Fruit fly (Drosophila melanogaster): ENCODE data around the gene Rev1.

Gene Rev1

DNA sequence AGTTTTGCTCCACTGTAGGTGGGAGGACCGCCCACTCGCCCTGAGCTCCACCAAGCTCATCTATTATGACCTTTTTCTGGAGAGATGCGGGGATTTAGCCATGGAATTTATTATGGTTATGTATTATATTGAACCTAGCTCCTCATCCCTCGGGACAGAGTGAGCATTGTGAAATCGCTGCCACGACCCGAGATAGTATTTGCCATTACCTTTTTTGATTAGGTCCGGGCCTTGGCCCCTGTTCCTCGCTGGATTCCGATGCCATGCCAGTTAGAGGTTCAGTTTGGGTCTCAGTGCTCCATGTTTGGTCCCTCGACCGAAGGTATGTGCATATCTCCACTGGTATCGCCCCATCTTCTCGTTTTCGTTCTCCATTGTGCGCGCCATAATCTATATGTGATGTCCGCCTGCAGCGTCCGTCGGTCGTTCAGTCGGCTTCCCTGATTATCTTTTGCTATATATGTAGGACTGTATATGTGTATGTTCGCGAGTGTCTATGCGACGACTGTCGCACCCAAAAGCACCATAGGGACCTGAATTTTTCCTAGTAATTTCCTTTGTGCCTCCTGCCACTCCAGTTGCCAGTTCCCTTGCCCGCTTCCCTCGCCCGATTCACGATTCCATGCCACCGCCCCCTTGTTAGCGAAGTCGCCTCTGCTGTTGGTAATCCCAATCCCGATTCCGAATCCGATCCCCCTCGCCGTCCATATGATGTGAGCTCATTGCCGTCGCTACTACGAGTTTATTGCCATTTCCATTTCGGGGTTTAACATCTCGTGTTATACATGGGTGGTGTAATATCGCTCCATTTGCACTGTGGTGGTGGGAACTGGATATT lies 47.9 kb downstream of the Rev1 start:
- TF ChIP-seq bab1 (GFP tag; optimal IDR thresholded peaks at IDR 0.05) (no peak), CG1620 (GFP tag; optimal IDR thresholded peaks at IDR 0.05) (no peak), Mnt (GFP tag; optimal IDR thresholded peaks at IDR 0.05) (no peak), CG14711 (tag; optimal IDR thresholded peaks at IDR 0.05) (no peak), CG11617 (GFP tag; optimal IDR thresholded peaks at IDR 0.05) (no peak), Hr96 (GFP tag; optimal IDR thresholded peaks at IDR 0.05) (no peak)

DNA sequence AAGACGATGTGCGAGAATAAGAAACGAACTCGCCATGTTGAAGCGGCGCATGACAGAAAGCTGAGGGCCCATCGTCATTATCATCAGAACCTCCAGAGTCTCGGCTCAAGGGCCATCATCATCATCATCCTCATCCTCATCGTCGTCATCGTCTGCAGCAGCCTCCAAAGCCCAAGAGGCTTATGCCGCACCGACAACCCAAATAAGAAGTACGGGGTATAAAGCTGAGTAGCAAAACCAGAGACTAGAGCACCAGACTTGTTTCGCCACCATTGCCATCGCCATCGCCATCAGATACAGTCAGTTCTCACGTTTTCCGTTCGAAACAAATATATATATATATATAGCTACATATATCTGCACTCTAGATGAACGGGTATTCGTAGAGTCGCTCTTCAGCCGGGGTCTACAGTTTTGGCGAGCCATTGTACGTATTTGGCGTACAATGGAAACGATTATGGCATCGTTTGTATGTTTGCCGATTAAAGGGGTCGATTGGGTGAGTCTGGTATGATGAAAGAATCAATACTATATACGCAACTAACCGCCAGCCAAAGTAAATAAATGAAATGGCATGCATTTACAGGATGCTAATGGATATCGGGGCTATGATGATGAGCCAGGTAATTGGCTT lies 49.1 kb downstream of the Rev1 start:
- TF ChIP-seq CG33017 (tag; optimal IDR thresholded peaks at IDR 0.05) (no peak), Crg-1 (GFP tag; optimal IDR thresholded peaks at IDR 0.05) (no peak), CG12768 (GFP tag; optimal IDR thresholded peaks at IDR 0.05) (no peak), Mnt (GFP tag; optimal IDR thresholded peaks at IDR 0.05) (no peak)

DNA sequence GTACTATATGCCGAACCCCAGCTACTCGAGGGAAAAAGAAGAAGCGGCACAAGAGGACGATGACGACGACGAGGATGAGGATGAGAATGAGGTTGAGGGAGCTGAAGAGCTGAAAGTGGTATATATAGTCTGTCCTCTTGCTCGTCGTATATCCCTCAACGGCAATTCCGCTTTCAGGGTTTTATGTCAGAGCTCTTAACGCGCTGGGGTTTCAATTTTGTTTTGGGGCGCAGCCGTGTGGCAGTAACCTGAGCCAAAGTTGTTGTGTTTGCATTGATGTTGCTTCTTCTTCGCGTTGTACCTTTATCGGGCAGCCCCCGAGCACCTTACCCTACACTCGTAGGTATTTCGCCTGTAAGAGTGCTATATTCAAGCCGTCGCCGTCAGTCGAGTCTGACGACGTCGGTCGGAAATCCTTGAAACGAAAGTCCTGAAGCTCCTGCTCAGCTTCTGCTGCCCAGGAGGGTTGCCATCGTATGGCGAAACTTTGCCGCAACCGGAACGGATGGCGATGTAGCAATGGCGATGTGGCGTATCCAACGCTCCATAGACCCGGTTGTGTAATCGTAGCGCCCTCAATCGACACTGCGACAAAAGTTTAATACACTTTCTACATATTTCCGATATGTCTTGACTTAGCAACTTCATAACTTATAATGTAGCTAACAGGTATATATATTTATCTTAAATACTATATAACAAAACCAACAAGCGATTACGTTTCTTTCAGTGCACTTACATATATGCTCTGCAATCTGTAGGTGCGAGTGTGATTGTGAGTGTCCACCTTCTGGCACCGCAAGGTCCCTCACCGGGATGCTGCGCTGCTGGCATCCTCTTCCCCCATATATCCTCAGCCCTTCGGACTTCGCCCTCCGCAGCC lies 50.7 kb downstream of the Rev1 start:
- no peak for TF ChIP-seq CG1620 (GFP tag; optimal IDR thresholded peaks at IDR 0.05)
- TF ChIP-seq bab1 (GFP tag; optimal IDR thresholded peaks at IDR 0.05) = no peak
- TF ChIP-seq tj (GFP tag; optimal IDR thresholded peaks at IDR 0.05) = no peak
- TF ChIP-seq toe (GFP tag; optimal IDR thresholded peaks at IDR 0.05) = no peak
- TF ChIP-seq Crg-1 (GFP tag; optimal IDR thresholded peaks at IDR 0.05) = no peak
- TF ChIP-seq CG7045 (GFP tag; optimal IDR thresholded peaks at IDR 0.05) = no peak
- no peak for TF ChIP-seq CG5204 (GFP tag; optimal IDR thresholded peaks at IDR 0.05)
- no peak for TF ChIP-seq ovo (GFP tag; optimal IDR thresholded peaks at IDR 0.05)
- no peak for TF ChIP-seq Hr96 (GFP tag; optimal IDR thresholded peaks at IDR 0.05)
- no peak for TF ChIP-seq cic (GFP tag; optimal IDR thresholded peaks at IDR 0.05)
- TF ChIP-seq pad (GFP tag; optimal IDR thresholded peaks at IDR 0.05) = no peak
- TF ChIP-seq Mnt (GFP tag; optimal IDR thresholded peaks at IDR 0.05) = no peak
- TF ChIP-seq Clk (GFP tag; optimal IDR thresholded peaks at IDR 0.05) = no peak
- no peak for TF ChIP-seq CG7101 (tag; optimal IDR thresholded peaks at IDR 0.05)
- no peak for TF ChIP-seq CG12768 (GFP tag; optimal IDR thresholded peaks at IDR 0.05)

Data from whole organism, adult.